Worm (Caenorhabditis elegans) whole organism, midembryonic: Measurements from ENCODE around the gene clc-17.

ENCODE experiments used
- T22C8.4 ChIP-seq: fragments of 200-800 bp; sonication (Bioruptor generic); IDR thresholded peaks from 2 replicates; pipeline ENCODE4 v1.3.6; 2022; ENCODE audit warnings: missing genetic modification characterization, missing compliant biosample characterization
- flt-1 ChIP-seq: fragments of 200-800 bp; sonication (Bioruptor generic); IDR thresholded peaks from 2 replicates; pipeline ENCODE4 v1.3.6; 2022; ENCODE audit warnings: missing genetic modification characterization, missing compliant biosample characterization
- med-1 ChIP-seq: sonication (generic microtip); optimal IDR thresholded peaks from 2 replicates; lab custom pipeline; 2017; ENCODE audit warnings: missing genetic modification characterization, mild to moderate bottlenecking, missing compliant biosample characterization, antibody characterized with exemption, missing genetic modification reagents; ENCODE audit not compliant: insufficient read depth

ce11 chrX:11059744-11060143 lies 47.4 kb upstream of the clc-17 start, which contains the start of gene lpr-6:
- no peak for TF ChIP-seq med-1 (GFP tag; lab: Kevin White, UChicago)
- TF ChIP-seq flt-1 (GFP tag; lab: Robert Waterston, UW): no peak
- TF ChIP-seq T22C8.4 (GFP tag; lab: Robert Waterston, UW): no peak
